Fruit fly (Drosophila melanogaster) whole organism, embryonic: Measurements from ENCODE around the gene SdicC.

Experiments
- B-H1 ChIP-seq: fragments of 200-800 bp; sonication (Bioruptor generic); IDR thresholded peaks from 3 replicates; pipeline ENCODE4 v1.3.6; 2022; ENCODE audit warnings: missing biosample characterization, missing genetic modification characterization
- C15 ChIP-seq: fragments of 200-800 bp; sonication (Bioruptor generic); IDR thresholded peaks from 3 replicates; pipeline ENCODE4 v1.3.6; 2022; ENCODE audit warnings: missing biosample characterization, missing genetic modification characterization
- CG10321 ChIP-seq: fragments of 200-800 bp; sonication (Bioruptor generic); IDR thresholded peaks from 2 replicates; pipeline ENCODE4 v1.3.6; 2022; ENCODE audit warnings: missing biosample characterization, missing genetic modification characterization
- CG1233 ChIP-seq: fragments of 200-800 bp; sonication (Bioruptor generic); optimal IDR thresholded peaks from 4 replicates; lab custom pipeline; 2018; ENCODE audit warnings: missing biosample characterization, mild to moderate bottlenecking, missing genetic modification characterization
- CG13624 ChIP-seq: fragments of 200-800 bp; sonication (Bioruptor generic); optimal IDR thresholded peaks from 2 replicates; lab custom pipeline; 2016; ENCODE audit warnings: missing biosample characterization, missing genetic modification characterization
- CG13775 ChIP-seq: fragments of 200-800 bp; sonication (Bioruptor generic); optimal IDR thresholded peaks from 3 replicates; lab custom pipeline; 2017; ENCODE audit warnings: missing biosample characterization, mild to moderate bottlenecking, missing genetic modification characterization
- CG13894 ChIP-seq: fragments of 200-800 bp; sonication (Bioruptor generic); optimal IDR thresholded peaks from 3 replicates; lab custom pipeline; 2018; ENCODE audit warnings: missing biosample characterization, mild to moderate bottlenecking, missing genetic modification characterization, moderate library complexity
- CG14441 ChIP-seq: fragments of 200-800 bp; sonication (Bioruptor generic); IDR thresholded peaks from 2 replicates; pipeline ENCODE4 v1.3.6; 2022; ENCODE audit warnings: missing biosample characterization, missing genetic modification characterization
- CG15514 ChIP-seq: fragments of 200-800 bp; sonication (Bioruptor generic); optimal IDR thresholded peaks from 3 replicates; lab custom pipeline; 2017; ENCODE audit warnings: missing biosample characterization, missing genetic modification characterization, mild to moderate bottlenecking, moderate library complexity, missing genetic modification reagents
- CG1602 ChIP-seq: fragments of 200-800 bp; sonication (Bioruptor generic); optimal IDR thresholded peaks from 3 replicates; lab custom pipeline; 2016; ENCODE audit warnings: missing biosample characterization, missing genetic modification characterization
- CG17186 ChIP-seq: fragments of 200-800 bp; sonication (Bioruptor generic); optimal IDR thresholded peaks from 3 replicates; lab custom pipeline; 2017; ENCODE audit warnings: missing biosample characterization, missing genetic modification reagents, missing genetic modification characterization
- CG17328 ChIP-seq: fragments of 200-800 bp; sonication (Bioruptor generic); IDR thresholded peaks from 2 replicates; pipeline ENCODE4 v1.3.6; 2022; ENCODE audit warnings: missing biosample characterization, missing genetic modification characterization
- CG3065 ChIP-seq: fragments of 200-800 bp; sonication (Bioruptor generic); optimal IDR thresholded peaks from 2 replicates; lab custom pipeline; 2016; ENCODE audit warnings: missing biosample characterization, missing genetic modification characterization
- CG32532 ChIP-seq: fragments of 200-800 bp; sonication (Bioruptor generic); IDR thresholded peaks from 2 replicates; pipeline ENCODE4 v1.3.6; 2022; ENCODE audit warnings: missing biosample characterization, missing genetic modification characterization
- CG32772 ChIP-seq: fragments of 200-800 bp; sonication (Bioruptor generic); IDR thresholded peaks from 2 replicates; pipeline ENCODE4 v1.3.6; 2022; ENCODE audit warnings: missing biosample characterization, missing genetic modification characterization
- CG34224 ChIP-seq: fragments of 200-800 bp; sonication (Bioruptor generic); IDR thresholded peaks from 3 replicates; pipeline ENCODE4 v1.3.6; 2022; ENCODE audit warnings: missing biosample characterization, missing genetic modification characterization; ENCODE audit not compliant: partially characterized antibody
- CG43689 ChIP-seq: fragments of 200-800 bp; sonication (Bioruptor generic); IDR thresholded peaks from 2 replicates; pipeline ENCODE4 v1.3.6; 2022; ENCODE audit warnings: missing biosample characterization, missing genetic modification characterization
- CG5180 ChIP-seq: fragments of 200-800 bp; sonication (Bioruptor generic); optimal IDR thresholded peaks from 3 replicates; lab custom pipeline; 2017; ENCODE audit warnings: missing biosample characterization, missing genetic modification characterization, mild to moderate bottlenecking, moderate library complexity, missing genetic modification reagents
- CG6272 ChIP-seq: fragments of 200-800 bp; sonication (Bioruptor generic); IDR thresholded peaks from 2 replicates; pipeline ENCODE4 v1.3.6; 2022; ENCODE audit warnings: missing biosample characterization, missing genetic modification characterization
- CG6683 ChIP-seq: fragments of 200-800 bp; sonication (Bioruptor generic); optimal IDR thresholded peaks from 2 replicates; lab custom pipeline; 2017; ENCODE audit warnings: missing biosample characterization, mild to moderate bottlenecking, missing genetic modification characterization, missing genetic modification reagents
- CG6765 ChIP-seq: fragments of 200-800 bp; sonication (Bioruptor generic); optimal IDR thresholded peaks from 3 replicates; lab custom pipeline; 2017; ENCODE audit warnings: missing biosample characterization, mild to moderate bottlenecking, missing genetic modification characterization
- CG7271 ChIP-seq: fragments of 200-800 bp; sonication (Bioruptor generic); optimal IDR thresholded peaks from 2 replicates; lab custom pipeline; 2018; ENCODE audit warnings: missing biosample characterization, mild to moderate bottlenecking, missing genetic modification characterization, moderate library complexity
- CG7372 ChIP-seq: fragments of 200-800 bp; sonication (Bioruptor generic); IDR thresholded peaks from 2 replicates; pipeline ENCODE4 v1.3.6; 2022; ENCODE audit warnings: missing biosample characterization, missing genetic modification characterization
- CG7963 ChIP-seq: fragments of 200-800 bp; sonication (Bioruptor generic); IDR thresholded peaks from 3 replicates; pipeline ENCODE4 v1.3.6; 2022; ENCODE audit warnings: missing biosample characterization, missing genetic modification characterization; ENCODE audit not compliant: partially characterized antibody
- CG8281 ChIP-seq: fragments of 200-800 bp; sonication (Bioruptor generic); optimal IDR thresholded peaks from 2 replicates; lab custom pipeline; 2018; ENCODE audit warnings: missing biosample characterization, mild to moderate bottlenecking, missing genetic modification characterization, moderate library complexity
- CG8388 ChIP-seq: fragments of 200-800 bp; sonication (Bioruptor generic); optimal IDR thresholded peaks from 2 replicates; lab custom pipeline; 2019; ENCODE audit warnings: missing biosample characterization, mild to moderate bottlenecking, missing genetic modification characterization, moderate library complexity
- CG8478 ChIP-seq: fragments of >200 bp; optimal IDR thresholded peaks from 2 replicates; lab custom pipeline; 2018
- CG9437 ChIP-seq: fragments of 200-800 bp; sonication (Bioruptor generic); optimal IDR thresholded peaks from 2 replicates; lab custom pipeline; 2018; ENCODE audit warnings: missing biosample characterization, mild to moderate bottlenecking, missing genetic modification characterization
- D19B ChIP-seq: fragments of 200-800 bp; sonication (Bioruptor generic); optimal IDR thresholded peaks from 2 replicates; lab custom pipeline; 2017; ENCODE audit warnings: missing biosample characterization, mild to moderate bottlenecking, missing genetic modification characterization
- HLH4C ChIP-seq: fragments of 200-800 bp; sonication (Bioruptor generic); IDR thresholded peaks from 3 replicates; pipeline ENCODE4 v1.3.6; 2022; ENCODE audit warnings: missing biosample characterization, missing genetic modification characterization; ENCODE audit not compliant: partially characterized antibody
- HLH54F ChIP-seq: fragments of 200-800 bp; sonication (Bioruptor generic); optimal IDR thresholded peaks from 3 replicates; lab custom pipeline; 2016; ENCODE audit warnings: missing biosample characterization, missing genetic modification characterization
- Meics ChIP-seq: fragments of 200-800 bp; sonication (Bioruptor generic); optimal IDR thresholded peaks from 2 replicates; lab custom pipeline; 2017; ENCODE audit warnings: missing biosample characterization, mild to moderate bottlenecking, missing genetic modification characterization
- Neu2 ChIP-seq: fragments of 200-800 bp; sonication (Bioruptor generic); optimal IDR thresholded peaks from 3 replicates; lab custom pipeline; 2016; ENCODE audit warnings: missing biosample characterization, missing genetic modification characterization, borderline replicate concordance
- Optix ChIP-seq: fragments of 200-800 bp; sonication (Bioruptor generic); IDR thresholded peaks from 3 replicates; pipeline ENCODE4 v1.3.6; 2022; ENCODE audit warnings: missing biosample characterization, missing genetic modification characterization
- Pdp1 ChIP-seq, 2 experiments: fragments of 200-800 bp; sonication (Bioruptor generic); optimal IDR thresholded peaks; 3 replicates each; lab custom pipeline; 2016; ENCODE audit warnings: missing biosample characterization in 2 of 2, missing genetic modification characterization in 2 of 2, mild to moderate bottlenecking in 1 of 2, moderate library complexity in 1 of 2
- Vsx1 ChIP-seq: fragments of 200-800 bp; sonication (Bioruptor generic); optimal IDR thresholded peaks from 2 replicates; lab custom pipeline; 2017; ENCODE audit warnings: missing biosample characterization, mild to moderate bottlenecking, missing genetic modification characterization, missing genetic modification reagents
- abd-A ChIP-seq: fragments of 200-800 bp; sonication (Bioruptor generic); optimal IDR thresholded peaks from 3 replicates; lab custom pipeline; 2019; ENCODE audit warnings: missing biosample characterization, mild to moderate bottlenecking, missing genetic modification characterization, moderate library complexity
- bcd ChIP-seq: fragments of 200-800 bp; sonication (Bioruptor generic); optimal IDR thresholded peaks from 2 replicates; lab custom pipeline; 2017; ENCODE audit warnings: missing biosample characterization, mild to moderate bottlenecking, missing genetic modification characterization
- corto ChIP-seq: fragments of 200-800 bp; sonication (Bioruptor generic); optimal IDR thresholded peaks from 2 replicates; lab custom pipeline; 2016; ENCODE audit warnings: missing biosample characterization, mild to moderate bottlenecking, missing genetic modification characterization, moderate library complexity
- eyg ChIP-seq: fragments of 200-800 bp; sonication (Bioruptor generic); optimal IDR thresholded peaks from 3 replicates; lab custom pipeline; 2016; ENCODE audit warnings: missing biosample characterization, missing genetic modification characterization
- ftz-f1 ChIP-seq: fragments of 200-800 bp; sonication (Bioruptor generic); optimal IDR thresholded peaks from 2 replicates; lab custom pipeline; 2016; ENCODE audit warnings: missing biosample characterization, missing genetic modification characterization
- hb ChIP-seq: fragments of 200-800 bp; sonication (Bioruptor generic); IDR thresholded peaks from 3 replicates; pipeline ENCODE4 v1.3.6; 2022; ENCODE audit warnings: missing biosample characterization, missing genetic modification characterization; ENCODE audit not compliant: partially characterized antibody
- hth ChIP-seq: fragments of >200 bp; optimal IDR thresholded peaks from 2 replicates; lab custom pipeline; 2017; ENCODE audit warnings: inconsistent platforms
- insv ChIP-seq, 2 experiments: fragments of 200-800 bp; sonication (Bioruptor generic); optimal IDR thresholded peaks; 3 replicates each; lab custom pipeline; 2016 to 2018; ENCODE audit warnings: missing biosample characterization in 2 of 2, missing genetic modification characterization in 2 of 2
- jumu ChIP-seq: fragments of 200-800 bp; sonication (Bioruptor generic); optimal IDR thresholded peaks from 3 replicates; lab custom pipeline; 2016; ENCODE audit warnings: missing biosample characterization, missing genetic modification characterization
- lola ChIP-seq, 3 experiments: fragments of >200 bp in 2 of 3; fragments of 200-800 bp in 1 of 3; sonication (Bioruptor generic) in 1 of 3; optimal IDR thresholded peaks; 2 replicates each; lab custom pipeline; 2017 to 2019; ENCODE audit warnings: missing biosample characterization in 3 of 3, missing genetic modification characterization in 3 of 3, mild to moderate bottlenecking in 1 of 3, moderate library complexity in 1 of 3
- peb ChIP-seq: fragments of 200-800 bp; sonication (Bioruptor generic); IDR thresholded peaks from 2 replicates; pipeline ENCODE4 v1.3.6; 2022; ENCODE audit warnings: missing biosample characterization, missing genetic modification characterization
- rib ChIP-seq: fragments of 200-800 bp; sonication (Bioruptor generic); IDR thresholded peaks from 2 replicates; pipeline ENCODE4 v1.3.6; 2022; ENCODE audit warnings: missing biosample characterization, missing genetic modification characterization
- sens ChIP-seq: fragments of 200-800 bp; sonication (Bioruptor generic); peaks from one replicate; lab custom pipeline; 2016; ENCODE audit warnings: missing biosample characterization, missing genetic modification characterization
- tup ChIP-seq: fragments of 200-800 bp; sonication (Bioruptor generic); optimal IDR thresholded peaks from 2 replicates; lab custom pipeline; 2016; ENCODE audit warnings: missing biosample characterization, mild to moderate bottlenecking, missing genetic modification characterization, moderate library complexity

Gene SdicC

DNA sequence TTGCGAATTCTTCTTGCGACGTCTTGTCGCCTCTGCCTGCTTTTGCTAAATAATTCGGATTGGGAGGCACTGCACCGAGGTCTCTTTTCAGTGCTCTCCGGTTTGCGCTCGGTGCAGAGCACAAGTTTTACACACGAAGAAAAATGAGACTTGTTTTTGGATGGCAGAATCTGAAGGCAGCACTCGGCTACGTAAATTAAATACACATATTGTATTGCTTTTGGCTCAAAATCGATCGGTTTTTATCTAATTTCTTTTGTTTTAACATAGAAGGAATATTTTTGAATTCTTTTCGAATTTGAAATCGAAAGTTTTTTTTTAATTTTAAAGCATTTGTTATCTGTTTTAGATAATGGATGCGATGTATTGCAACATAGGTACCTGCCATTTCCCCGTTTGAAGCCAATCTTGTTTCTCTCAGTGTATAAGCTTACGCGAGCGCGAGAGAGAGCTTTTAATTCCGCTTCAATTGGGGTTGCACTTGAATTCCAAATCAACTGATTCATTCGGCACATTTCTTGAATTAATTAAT, 43.5 kb downstream of the SdicC start, which contains the start of gene AnxB10 (continued):
- TF ChIP-seq CG43689 (GFP tag; lab: Robert Waterston, UW), result 0 out of 2 replicates have a peak, but pooled peaks have one; percentile 24
- TF ChIP-seq D19B (GFP tag; lab: Kevin White, UChicago), result peak; percentile 22
- no peak for TF ChIP-seq abd-A
- no peak for TF ChIP-seq peb
- TF ChIP-seq tup (GFP tag; lab: Kevin White, UChicago), result peak; percentile 14
- TF ChIP-seq CG6683 (GFP tag; lab: Kevin White, UChicago), result peak; percentile 23
- TF ChIP-seq Meics (GFP tag; lab: Kevin White, UChicago), result peak; percentile 77
- no peak for TF ChIP-seq CG17328
- TF ChIP-seq CG7372 (GFP tag; lab: Robert Waterston, UW), result no peak
- peak; percentile 50 for TF ChIP-seq CG13775 (GFP tag; lab: Kevin White, UChicago)
- no peak for TF ChIP-seq CG6272 (GFP tag; lab: Robert Waterston, UW)
- TF ChIP-seq Neu2 (GFP tag; lab: Kevin White, UChicago), result no peak
- peak; percentile 55; the same call in 1 of the 2 replicates for TF ChIP-seq CG14441
- peak; percentile 6 for TF ChIP-seq CG13894 (tag; lab: Kevin White, UChicago)
- TF ChIP-seq Optix (GFP tag; lab: Robert Waterston, UW), result no peak
- peak in 1 of 3 experiments; percentile 30 for TF ChIP-seq lola (GFP tag; optimal IDR thresholded peaks at IDR 0.05; lab: Kevin White, UChicago)
- no peak for TF ChIP-seq CG3065 (GFP tag; lab: Kevin White, UChicago)
- peak; percentile 36 for TF ChIP-seq CG5180 (GFP tag; lab: Kevin White, UChicago)
- no peak; the same call in 1 of the 2 replicates for TF ChIP-seq CG32532 (GFP tag; lab: Robert Waterston, UW)
- peak; percentile 27 for TF ChIP-seq CG1602 (GFP tag; lab: Kevin White, UChicago)
- peak; percentile 34 for TF ChIP-seq CG15514 (GFP tag; lab: Kevin White, UChicago)
- TF ChIP-seq B-H1 (GFP tag; lab: Robert Waterston, UW), result no peak; the same call in 2 of the 3 replicates
- no peak for TF ChIP-seq hb (GFP tag; lab: Robert Waterston, UW)
- TF ChIP-seq CG8281 (tag; lab: Kevin White, UChicago), result peak; percentile 4
- peak; percentile 26 for TF ChIP-seq CG13624
- TF ChIP-seq CG8388 (GFP tag; lab: Kevin White, UChicago), result peak; percentile 39
- peak; percentile 75 for TF ChIP-seq bcd (GFP tag; lab: Kevin White, UChicago)
- TF ChIP-seq CG6765 (GFP tag; lab: Kevin White, UChicago), result peak; percentile 33
- no peak for TF ChIP-seq rib
- no peak for TF ChIP-seq insv (GFP tag; optimal IDR thresholded peaks at IDR 0.05; lab: Kevin White, UChicago)
- no peak for TF ChIP-seq eyg (GFP tag; lab: Kevin White, UChicago)
- TF ChIP-seq CG32772, result 0 out of 2 replicates have a peak, but pooled peaks have one; percentile 25
- no peak for TF ChIP-seq ftz-f1 (GFP tag; lab: Kevin White, UChicago)
- TF ChIP-seq CG7271 (tag; lab: Kevin White, UChicago), result no peak
- no peak for TF ChIP-seq CG10321 (GFP tag; lab: Robert Waterston, UW)
- peak; percentile 49 for TF ChIP-seq CG9437 (GFP tag; lab: Kevin White, UChicago)
- peak; percentile 93 for TF ChIP-seq sens
- no peak for TF ChIP-seq C15 (GFP tag; lab: Robert Waterston, UW)
- TF ChIP-seq CG8478 (lab: Kevin White, UChicago), result no peak
- peak; percentile 37 to 58 for TF ChIP-seq Pdp1 (GFP tag; optimal IDR thresholded peaks at IDR 0.05; lab: Kevin White, UChicago)
- TF ChIP-seq CG17186 (GFP tag; lab: Kevin White, UChicago), result no peak
- no peak for TF ChIP-seq HLH4C
- no peak for TF ChIP-seq CG7963 (GFP tag; lab: Robert Waterston, UW)
- no peak for TF ChIP-seq hth (lab: Kevin White, UChicago)
- no peak for TF ChIP-seq Vsx1
- peak; percentile 57 for TF ChIP-seq CG1233 (GFP tag; lab: Kevin White, UChicago)
- peak; percentile 36 for TF ChIP-seq HLH54F (GFP tag; lab: Kevin White, UChicago)
- TF ChIP-seq corto, result peak; percentile 58
- no peak for TF ChIP-seq CG34224 (GFP tag; lab: Robert Waterston, UW)
- peak; percentile 11 for TF ChIP-seq jumu (GFP tag; lab: Kevin White, UChicago)
